Fruit fly (Drosophila melanogaster) whole organism, embryonic: Measurements from ENCODE around the gene Ire1.

Source experiments
- CG11695 ChIP-seq: fragments of 200-800 bp; sonication (Bioruptor generic); IDR thresholded peaks from 3 replicates; pipeline ENCODE4 v1.3.6; 2022; ENCODE audit warnings: missing biosample characterization, missing genetic modification characterization
- CG12769 ChIP-seq: fragments of 200-800 bp; sonication (Bioruptor generic); optimal IDR thresholded peaks from 2 replicates; lab custom pipeline; 2019; ENCODE audit warnings: missing biosample characterization, mild to moderate bottlenecking, missing genetic modification characterization, moderate library complexity
- CG14860 ChIP-seq: fragments of 200-800 bp; sonication (Bioruptor generic); IDR thresholded peaks from 3 replicates; pipeline ENCODE4 v1.3.6; 2022; ENCODE audit warnings: missing biosample characterization, missing genetic modification characterization; ENCODE audit not compliant: partially characterized antibody
- CG1529 ChIP-seq: fragments of 200-800 bp; sonication (Bioruptor generic); optimal IDR thresholded peaks from 3 replicates; lab custom pipeline; 2018; ENCODE audit warnings: missing biosample characterization, missing genetic modification characterization
- CG16779 ChIP-seq: fragments of 200-800 bp; sonication (Bioruptor generic); IDR thresholded peaks from 2 replicates; pipeline ENCODE4 v1.3.6; 2022; ENCODE audit warnings: missing biosample characterization, missing genetic modification characterization
- CG18011 ChIP-seq: fragments of 200-800 bp; sonication (Bioruptor generic); optimal IDR thresholded peaks from 2 replicates; lab custom pipeline; 2017; ENCODE audit warnings: missing biosample characterization, missing genetic modification characterization, mild to moderate bottlenecking, moderate library complexity, missing genotype
- CG31441 ChIP-seq: fragments of 200-800 bp; sonication (Bioruptor generic); IDR thresholded peaks from 2 replicates; pipeline ENCODE4 v1.3.6; 2022; ENCODE audit warnings: missing biosample characterization, missing genetic modification characterization
- CG3163 ChIP-seq: fragments of 200-800 bp; sonication (Bioruptor generic); optimal IDR thresholded peaks from 3 replicates; lab custom pipeline; 2016; ENCODE audit warnings: missing biosample characterization, missing genetic modification characterization
- CG42726 ChIP-seq: fragments of 200-800 bp; sonication (Bioruptor generic); IDR thresholded peaks from 2 replicates; pipeline ENCODE4 v1.3.6; 2022; ENCODE audit warnings: missing biosample characterization, missing genetic modification characterization; ENCODE audit not compliant: partially characterized antibody
- CG6175 ChIP-seq: fragments of 200-800 bp; sonication (Bioruptor generic); IDR thresholded peaks from 3 replicates; pipeline ENCODE4 v1.3.6; 2022; ENCODE audit warnings: missing biosample characterization, missing genetic modification characterization
- CG6254 ChIP-seq: fragments of 200-800 bp; sonication (Bioruptor generic); optimal IDR thresholded peaks from 3 replicates; lab custom pipeline; 2017; ENCODE audit warnings: mild to moderate bottlenecking, missing biosample characterization, missing genetic modification reagents, missing genetic modification characterization
- CG7271 ChIP-seq: fragments of 200-800 bp; sonication (Bioruptor generic); optimal IDR thresholded peaks from 2 replicates; lab custom pipeline; 2018; ENCODE audit warnings: missing biosample characterization, mild to moderate bottlenecking, missing genetic modification characterization, moderate library complexity
- CG7963 ChIP-seq: fragments of 200-800 bp; sonication (Bioruptor generic); IDR thresholded peaks from 3 replicates; pipeline ENCODE4 v1.3.6; 2022; ENCODE audit warnings: missing biosample characterization, missing genetic modification characterization; ENCODE audit not compliant: partially characterized antibody
- CG8478 ChIP-seq: fragments of >200 bp; optimal IDR thresholded peaks from 2 replicates; lab custom pipeline; 2018
- Dad ChIP-seq: fragments of 200-800 bp; sonication (Bioruptor generic); optimal IDR thresholded peaks from 3 replicates; lab custom pipeline; 2016; ENCODE audit warnings: missing biosample characterization, missing genetic modification characterization
- Drgx ChIP-seq: fragments of 200-800 bp; sonication (Bioruptor generic); IDR thresholded peaks from 2 replicates; pipeline ENCODE4 v1.3.6; 2022; ENCODE audit warnings: missing biosample characterization, missing genetic modification characterization
- E2f2 ChIP-seq: fragments of 200-800 bp; sonication (Bioruptor generic); IDR thresholded peaks from 2 replicates; pipeline ENCODE4 v1.3.6; 2022; ENCODE audit warnings: missing biosample characterization, missing genetic modification characterization
- Fer2 ChIP-seq: fragments of 200-800 bp; sonication (Bioruptor generic); optimal IDR thresholded peaks from 2 replicates; lab custom pipeline; 2018; ENCODE audit warnings: missing biosample characterization, mild to moderate bottlenecking, missing genetic modification characterization, moderate library complexity
- H2.0 ChIP-seq: fragments of 200-800 bp; sonication (Bioruptor generic); IDR thresholded peaks from 2 replicates; pipeline ENCODE4 v1.3.6; 2022; ENCODE audit warnings: missing biosample characterization, missing genetic modification characterization
- HmgZ ChIP-seq: fragments of 200-800 bp; sonication (Bioruptor generic); optimal IDR thresholded peaks from 2 replicates; lab custom pipeline; 2018; ENCODE audit warnings: missing biosample characterization, mild to moderate bottlenecking, missing genetic modification characterization
- Hr51 ChIP-seq, 2 experiments: fragments of 200-800 bp; sonication (Bioruptor generic); optimal IDR thresholded peaks; 2 replicates in 1 of 2; 3 replicates in 1 of 2; lab custom pipeline; 2016 to 2018; ENCODE audit warnings: missing biosample characterization in 2 of 2, missing genetic modification characterization in 2 of 2, mild to moderate bottlenecking in 1 of 2, moderate library complexity in 1 of 2
- Hr78 ChIP-seq, 2 experiments: fragments of 200-800 bp in 1 of 2; fragments of >200 bp in 1 of 2; sonication (Bioruptor generic) in 1 of 2; optimal IDR thresholded peaks; 2 replicates each; lab custom pipeline; 2017 to 2019; ENCODE audit warnings: missing biosample characterization in 2 of 2, missing genetic modification characterization in 2 of 2, mild to moderate bottlenecking in 1 of 2, moderate library complexity in 1 of 2
- MBD-R2 ChIP-seq: fragments of 200-800 bp; sonication (Bioruptor generic); IDR thresholded peaks from 2 replicates; pipeline ENCODE4 v1.3.6; 2022; ENCODE audit warnings: missing biosample characterization, missing genetic modification characterization
- NFAT ChIP-seq: fragments of 200-800 bp; sonication (Bioruptor generic); IDR thresholded peaks from 2 replicates; pipeline ENCODE4 v1.3.6; 2022; ENCODE audit warnings: missing biosample characterization, missing genetic modification characterization
- Pdp1 ChIP-seq, 2 experiments: fragments of 200-800 bp; sonication (Bioruptor generic); optimal IDR thresholded peaks; 3 replicates each; lab custom pipeline; 2016; ENCODE audit warnings: missing biosample characterization in 2 of 2, missing genetic modification characterization in 2 of 2, mild to moderate bottlenecking in 1 of 2, moderate library complexity in 1 of 2
- Scr ChIP-seq: fragments of 200-800 bp; sonication (Bioruptor generic); IDR thresholded peaks from 2 replicates; pipeline ENCODE4 v1.3.6; 2022; ENCODE audit warnings: missing biosample characterization, missing genetic modification characterization; ENCODE audit not compliant: partially characterized antibody
- abd-A ChIP-seq: fragments of 200-800 bp; sonication (Bioruptor generic); optimal IDR thresholded peaks from 3 replicates; lab custom pipeline; 2019; ENCODE audit warnings: missing biosample characterization, mild to moderate bottlenecking, missing genetic modification characterization, moderate library complexity
- aop ChIP-seq: fragments of 200-800 bp; sonication (Bioruptor generic); IDR thresholded peaks from 2 replicates; pipeline ENCODE4 v1.3.6; 2022; ENCODE audit warnings: missing biosample characterization, missing genetic modification characterization
- bab2 ChIP-seq: fragments of 200-800 bp; sonication (Bioruptor generic); optimal IDR thresholded peaks from 2 replicates; lab custom pipeline; 2016; ENCODE audit warnings: missing biosample characterization, missing genetic modification characterization
- chinmo ChIP-seq: fragments of 200-800 bp; sonication (Bioruptor generic); IDR thresholded peaks from 4 replicates; pipeline ENCODE4 v1.3.6; 2022; ENCODE audit warnings: missing biosample characterization, missing genetic modification characterization; ENCODE audit not compliant: partially characterized antibody
- corto ChIP-seq: fragments of 200-800 bp; sonication (Bioruptor generic); optimal IDR thresholded peaks from 2 replicates; lab custom pipeline; 2016; ENCODE audit warnings: missing biosample characterization, mild to moderate bottlenecking, missing genetic modification characterization, moderate library complexity
- esg ChIP-seq: fragments of 200-800 bp; sonication (Bioruptor generic); conservative IDR thresholded peaks from 2 replicates; pipeline ENCODE4 v1.3.6; 2022; ENCODE audit warnings: missing biosample characterization, missing genetic modification characterization
- eyg ChIP-seq: fragments of 200-800 bp; sonication (Bioruptor generic); optimal IDR thresholded peaks from 3 replicates; lab custom pipeline; 2016; ENCODE audit warnings: missing biosample characterization, missing genetic modification characterization
- fd102C ChIP-seq: fragments of 200-800 bp; sonication (Bioruptor generic); optimal IDR thresholded peaks from 2 replicates; lab custom pipeline; 2018; ENCODE audit warnings: missing biosample characterization, mild to moderate bottlenecking, missing genetic modification characterization, moderate library complexity
- fd96Cb ChIP-seq: fragments of 200-800 bp; sonication (Bioruptor generic); optimal IDR thresholded peaks from 2 replicates; lab custom pipeline; 2018; ENCODE audit warnings: missing biosample characterization, mild to moderate bottlenecking, missing genetic modification characterization, moderate library complexity
- gcm2 ChIP-seq: fragments of 200-800 bp; sonication (Bioruptor generic); optimal IDR thresholded peaks from 2 replicates; lab custom pipeline; 2016; ENCODE audit warnings: missing biosample characterization, missing genetic modification characterization
- gem ChIP-seq: fragments of 200-800 bp; sonication (Bioruptor generic); optimal IDR thresholded peaks from 2 replicates; lab custom pipeline; 2019; ENCODE audit warnings: missing biosample characterization, mild to moderate bottlenecking, missing genetic modification characterization, moderate library complexity
- gsb ChIP-seq: fragments of 200-800 bp; sonication (Bioruptor generic); IDR thresholded peaks from 2 replicates; pipeline ENCODE4 v1.3.6; 2022; ENCODE audit warnings: missing biosample characterization, missing genetic modification characterization
- hb ChIP-seq: fragments of 200-800 bp; sonication (Bioruptor generic); IDR thresholded peaks from 3 replicates; pipeline ENCODE4 v1.3.6; 2022; ENCODE audit warnings: missing biosample characterization, missing genetic modification characterization; ENCODE audit not compliant: partially characterized antibody
- nau ChIP-seq: fragments of 200-800 bp; sonication (Bioruptor generic); optimal IDR thresholded peaks from 3 replicates; lab custom pipeline; 2017; ENCODE audit warnings: missing biosample characterization, mild to moderate bottlenecking, missing genetic modification characterization, missing genetic modification reagents
- nom ChIP-seq: fragments of 200-800 bp; sonication (Bioruptor generic); optimal IDR thresholded peaks from 2 replicates; lab custom pipeline; 2017; ENCODE audit warnings: missing biosample characterization, missing genetic modification characterization, mild to moderate bottlenecking, moderate library complexity, missing genetic modification reagents
- pros ChIP-seq: fragments of 200-800 bp; sonication (Bioruptor generic); optimal IDR thresholded peaks from 3 replicates; lab custom pipeline; 2019; ENCODE audit warnings: missing biosample characterization, mild to moderate bottlenecking, missing genetic modification characterization, moderate library complexity
- rib ChIP-seq: fragments of 200-800 bp; sonication (Bioruptor generic); IDR thresholded peaks from 2 replicates; pipeline ENCODE4 v1.3.6; 2022; ENCODE audit warnings: missing biosample characterization, missing genetic modification characterization
- sd ChIP-seq: fragments of 200-800 bp; sonication (Bioruptor generic); optimal IDR thresholded peaks from 3 replicates; lab custom pipeline; 2018; ENCODE audit warnings: missing biosample characterization, mild to moderate bottlenecking, missing genetic modification characterization, moderate library complexity
- sens ChIP-seq: fragments of 200-800 bp; sonication (Bioruptor generic); peaks from one replicate; lab custom pipeline; 2016; ENCODE audit warnings: missing biosample characterization, missing genetic modification characterization
- slp2 ChIP-seq: fragments of 200-800 bp; sonication (Bioruptor generic); optimal IDR thresholded peaks from 2 replicates; lab custom pipeline; 2016; ENCODE audit warnings: missing biosample characterization, missing genetic modification characterization
- trh ChIP-seq: fragments of 200-800 bp; sonication (Bioruptor generic); optimal IDR thresholded peaks from 2 replicates; lab custom pipeline; 2016; ENCODE audit warnings: missing biosample characterization, missing genetic modification characterization
- tup ChIP-seq: fragments of 200-800 bp; sonication (Bioruptor generic); optimal IDR thresholded peaks from 2 replicates; lab custom pipeline; 2016; ENCODE audit warnings: missing biosample characterization, mild to moderate bottlenecking, missing genetic modification characterization, moderate library complexity
- wor ChIP-seq: fragments of 200-800 bp; sonication (Bioruptor generic); IDR thresholded peaks from 2 replicates; pipeline ENCODE4 v1.3.6; 2022; ENCODE audit warnings: missing biosample characterization, missing genetic modification characterization

Ire1 gene

DNA sequence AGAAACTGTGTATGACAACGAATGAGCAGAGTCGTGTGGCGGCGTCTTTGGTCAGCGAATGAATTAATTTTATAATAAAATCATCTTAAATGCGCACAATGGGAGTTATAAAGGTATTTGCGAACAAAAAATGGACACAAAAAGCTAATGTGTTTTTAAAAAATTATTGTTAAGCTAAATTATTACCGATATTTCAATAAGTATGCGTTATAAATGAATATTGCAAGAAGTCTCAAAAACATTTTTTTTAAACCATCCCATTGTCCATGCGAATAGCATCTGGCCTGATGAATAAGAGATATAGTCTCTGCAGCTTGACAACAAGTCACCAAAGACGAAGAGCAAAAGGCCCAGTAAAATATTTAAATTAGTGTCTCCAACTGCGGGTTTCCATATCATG is 30.1 kb downstream of the Ire1 start (continued):
- TF ChIP-seq Dad (GFP tag; lab: Kevin White, UChicago) (no peak), esg (peak; percentile 51), bab2 (GFP tag; lab: Kevin White, UChicago) (peak; percentile 37), HmgZ (tag; lab: Kevin White, UChicago) (no peak), CG18011 (GFP tag; lab: Kevin White, UChicago) (no peak), MBD-R2 (GFP tag; lab: Robert Waterston, UW) (no peak), aop (no peak), gsb (GFP tag; lab: Robert Waterston, UW) (0 out of 2 replicates have a peak, but pooled peaks have one; percentile 44), wor (peak; percentile 55), fd102C (GFP tag; lab: Kevin White, UChicago) (no peak), slp2 (GFP tag; lab: Kevin White, UChicago) (peak; percentile 39)

DNA sequence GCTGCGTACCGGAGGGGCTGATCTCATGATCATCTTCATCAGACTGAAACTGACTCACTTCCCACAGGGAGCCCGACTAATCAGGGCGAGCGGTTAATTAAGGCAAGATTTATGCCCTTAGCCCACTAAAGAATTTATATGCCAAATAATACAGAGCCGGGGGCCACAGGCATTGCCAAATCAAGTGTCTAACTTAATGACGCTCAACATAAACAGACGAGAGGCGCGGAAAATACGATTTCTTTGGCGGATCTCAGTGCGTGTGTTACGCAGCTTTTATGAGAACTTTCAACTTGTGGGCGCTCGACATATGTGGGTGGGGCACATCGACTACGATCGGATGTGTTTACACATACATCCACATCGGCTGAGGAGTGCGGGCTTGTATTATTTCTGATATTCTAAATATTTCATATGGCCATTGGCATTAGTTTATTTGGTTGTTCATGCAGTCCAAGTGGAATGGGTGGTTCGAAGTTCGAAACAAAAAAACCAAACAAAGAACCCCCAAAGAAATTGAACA is 34.2 kb downstream of the Ire1 start:
- TF ChIP-seq CG1529 (GFP tag; lab: Kevin White, UChicago) = no peak
- TF ChIP-seq corto = no peak
- TF ChIP-seq Scr (GFP tag; lab: Robert Waterston, UW) = 0 out of 2 replicates have a peak, but pooled peaks have one; percentile 10
- no peak for TF ChIP-seq CG8478 (lab: Kevin White, UChicago)
- TF ChIP-seq sd = peak; percentile 76
- TF ChIP-seq NFAT (GFP tag; lab: Robert Waterston, UW) = no peak
- TF ChIP-seq CG12769 = peak; percentile 76
- TF ChIP-seq CG7963 (GFP tag; lab: Robert Waterston, UW) = no peak
- TF ChIP-seq Pdp1 (GFP tag; optimal IDR thresholded peaks at IDR 0.05; lab: Kevin White, UChicago) = peak in 1 of 2 experiments; percentile 30
- TF ChIP-seq eyg = no peak
- TF ChIP-seq hb = no peak
- peak; percentile 70 for TF ChIP-seq sens
- 0 out of 4 replicates have a peak, but pooled peaks have one; percentile 24 for TF ChIP-seq chinmo (GFP tag; lab: Robert Waterston, UW)
- no peak for TF ChIP-seq CG6175
- no peak for TF ChIP-seq Fer2 (tag; lab: Kevin White, UChicago)
- TF ChIP-seq tup (GFP tag; lab: Kevin White, UChicago) = no peak
- TF ChIP-seq gem = no peak
- no peak for TF ChIP-seq trh
- no peak for TF ChIP-seq CG11695 (GFP tag; lab: Robert Waterston, UW)
- TF ChIP-seq fd96Cb (tag; lab: Kevin White, UChicago) = no peak
- no peak for TF ChIP-seq CG16779 (GFP tag; lab: Robert Waterston, UW)
- no peak for TF ChIP-seq CG3163 (GFP tag; lab: Kevin White, UChicago)
- TF ChIP-seq Hr51 (GFP tag; optimal IDR thresholded peaks at IDR 0.05; lab: Kevin White, UChicago) = no peak
- TF ChIP-seq abd-A (tag; lab: Kevin White, UChicago) = peak; percentile 77
- no peak for TF ChIP-seq nom (GFP tag; lab: Kevin White, UChicago)
- no peak for TF ChIP-seq H2.0
- TF ChIP-seq CG6254 (GFP tag; lab: Kevin White, UChicago) = no peak
- TF ChIP-seq CG42726 (GFP tag; lab: Robert Waterston, UW) = no peak
- TF ChIP-seq CG31441 (GFP tag; lab: Robert Waterston, UW) = no peak
- no peak for TF ChIP-seq gcm2 (GFP tag; lab: Kevin White, UChicago)
- no peak for TF ChIP-seq Hr78 (GFP tag; optimal IDR thresholded peaks at IDR 0.05; lab: Kevin White, UChicago)
- no peak for TF ChIP-seq rib (GFP tag; lab: Robert Waterston, UW)
- no peak for TF ChIP-seq CG7271 (tag; lab: Kevin White, UChicago)
- TF ChIP-seq Drgx (GFP tag; lab: Robert Waterston, UW) = no peak
- TF ChIP-seq CG14860 (GFP tag; lab: Robert Waterston, UW) = no peak
- TF ChIP-seq nau (GFP tag; lab: Kevin White, UChicago) = no peak
- TF ChIP-seq pros = no peak
- TF ChIP-seq E2f2 (GFP tag; lab: Robert Waterston, UW) = no peak
